Worm (Caenorhabditis elegans): ENCODE measurements around the gene R05D3.9.

The R05D3.9 gene

ce11 chrIII:8324412-8324811 is 44.1 kb downstream of the R05D3.9 start, which contains the start of gene F10E9.12:
F10E9.12 (plus strand) TSS chrIII:8324542.
- no peak for TF ChIP-seq ama-1 (optimal IDR thresholded peaks at IDR 0.05)
- no peak for TF ChIP-seq nhr-23 (tag; optimal IDR thresholded peaks at IDR 0.05)
- TF ChIP-seq ZK546.5 (tag; optimal IDR thresholded peaks at IDR 0.05), result no peak
- no peak for TF ChIP-seq ceh-9 (tag; optimal IDR thresholded peaks at IDR 0.05)
- no peak for TF ChIP-seq unc-62 (GFP tag; optimal IDR thresholded peaks at IDR 0.05)
- TF ChIP-seq nfya-1 (tag; optimal IDR thresholded peaks at IDR 0.05; ENCODE audit: insufficient read depth), result no peak
- TF ChIP-seq nhr-11 (tag; optimal IDR thresholded peaks at IDR 0.05), result no peak
- peak; percentile 74 for TF ChIP-seq elt-2 (tag; optimal IDR thresholded peaks at IDR 0.05)
- TF ChIP-seq nhr-77 (tag; optimal IDR thresholded peaks at IDR 0.05), result no peak
- no peak for TF ChIP-seq hmg-11 (tag; optimal IDR thresholded peaks at IDR 0.05)
- no peak for TF ChIP-seq sea-2 (GFP tag; optimal IDR thresholded peaks at IDR 0.05)
- TF ChIP-seq nhr-237 (tag; optimal IDR thresholded peaks at IDR 0.05), result no peak
- TF ChIP-seq unc-39 (tag; optimal IDR thresholded peaks at IDR 0.05), result no peak
- no peak for TF ChIP-seq R02D3.7 (tag; optimal IDR thresholded peaks at IDR 0.05)
- TF ChIP-seq ceh-16 (tag; optimal IDR thresholded peaks at IDR 0.05), result no peak
- peak; percentile 5 for TF ChIP-seq pha-4 (tag; optimal IDR thresholded peaks at IDR 0.05)
- no peak for TF ChIP-seq fos-1 (tag; optimal IDR thresholded peaks at IDR 0.05)
- TF ChIP-seq pqm-1 (tag; optimal IDR thresholded peaks at IDR 0.05), result peak; percentile 43

DNA sequence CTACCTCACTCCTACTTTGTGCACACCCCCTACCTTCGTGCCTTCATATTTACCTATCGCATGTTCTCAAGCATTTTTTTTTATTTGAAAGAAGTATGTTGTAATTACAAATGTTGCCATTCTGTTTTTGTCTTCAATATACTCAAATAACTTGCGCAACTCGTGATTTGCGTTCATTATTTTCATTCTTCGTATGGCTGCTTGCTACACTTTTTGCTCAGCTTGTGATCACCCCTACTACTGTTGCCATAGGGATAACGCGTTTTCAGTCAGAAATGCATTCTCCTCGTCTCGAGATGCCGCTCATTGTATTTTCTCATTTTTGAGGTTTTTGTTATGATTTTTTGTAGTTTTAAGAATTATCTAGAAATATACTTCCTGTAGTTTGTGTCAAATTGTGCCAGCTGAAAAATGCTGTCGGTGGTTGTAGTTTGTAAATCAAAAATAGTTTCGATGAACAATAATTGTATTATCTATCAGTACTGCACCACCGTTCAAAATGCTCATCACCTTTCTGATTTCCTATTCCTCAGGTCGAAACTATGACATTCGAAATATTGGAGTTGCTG is 45.8 kb downstream of the R05D3.9 start, which contains the start of gene F10E9.1:
Gene F10E9.1 (plus strand): TSS at position 519 of the 569 bp plus-strand sequence.
- TF ChIP-seq snpc-4 (tag; optimal IDR thresholded peaks at IDR 0.05), result no peak
- no peak for TF ChIP-seq fos-1 (tag; optimal IDR thresholded peaks at IDR 0.05)
- no peak for TF ChIP-seq ceh-28 (tag; optimal IDR thresholded peaks at IDR 0.05)
- TF ChIP-seq nhr-237 (tag; optimal IDR thresholded peaks at IDR 0.05), result no peak
- no peak for TF ChIP-seq mdl-1 (tag; optimal IDR thresholded peaks at IDR 0.05)
- no peak for TF ChIP-seq tbx-2 (tag; optimal IDR thresholded peaks at IDR 0.05)
- TF ChIP-seq nhr-67 (tag; optimal IDR thresholded peaks at IDR 0.05), result no peak
- TF ChIP-seq ztf-11 (tag; optimal IDR thresholded peaks at IDR 0.05), result no peak
- TF ChIP-seq nhr-11 (tag; optimal IDR thresholded peaks at IDR 0.05), result peak; percentile 62

DNA sequence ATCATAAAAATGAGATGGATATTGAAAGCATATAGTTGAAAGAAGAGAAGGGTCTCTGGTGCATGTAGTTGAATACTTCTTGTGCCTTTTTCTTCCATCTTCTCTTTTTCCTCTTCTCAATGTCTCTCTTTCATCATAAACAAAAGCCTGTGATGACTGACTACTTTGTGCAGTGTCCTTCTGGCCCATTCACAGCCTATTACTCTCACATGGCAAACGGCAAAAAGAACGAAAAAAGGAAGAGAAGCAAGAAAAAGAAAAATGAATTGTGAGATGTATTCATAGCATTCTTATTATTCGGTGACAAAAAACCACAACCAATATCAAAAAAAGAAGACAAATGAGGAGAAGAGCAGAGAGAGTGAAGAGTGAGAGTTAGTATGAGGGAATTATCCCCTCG is 47.3 kb downstream of the R05D3.9 start:
- TF ChIP-seq nfya-1 (tag; optimal IDR thresholded peaks at IDR 0.05; ENCODE audit: insufficient read depth) (peak; percentile 3), fkh-2 (tag; optimal IDR thresholded peaks at IDR 0.05) (no peak)

DNA sequence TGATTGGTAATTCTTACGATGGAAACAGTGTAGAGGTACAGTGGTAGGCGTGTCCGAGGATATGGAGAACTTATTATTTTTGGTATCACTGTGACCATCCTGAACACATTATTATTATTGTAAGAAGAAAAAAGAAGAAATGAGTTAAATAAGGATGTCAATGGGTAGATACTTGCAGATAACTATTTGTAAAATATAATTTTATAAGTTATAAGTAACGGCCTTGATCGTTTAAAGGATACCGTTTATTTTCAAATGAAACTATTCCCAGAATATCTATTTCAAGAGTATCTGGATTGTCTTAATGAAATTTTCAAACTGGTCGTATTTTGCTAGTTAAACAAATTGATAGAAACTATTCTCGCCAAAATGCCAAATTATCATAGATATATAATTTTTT is 48.3 kb downstream of the R05D3.9 start, which contains the start of gene F10E9.10:
Gene F10E9.10 (minus strand): TSS at position 101 of the 400 bp plus-strand sequence.
- TF ChIP-seq mdl-1 (tag; optimal IDR thresholded peaks at IDR 0.05), result no peak
- no peak for TF ChIP-seq zag-1 (tag; optimal IDR thresholded peaks at IDR 0.05)

DNA sequence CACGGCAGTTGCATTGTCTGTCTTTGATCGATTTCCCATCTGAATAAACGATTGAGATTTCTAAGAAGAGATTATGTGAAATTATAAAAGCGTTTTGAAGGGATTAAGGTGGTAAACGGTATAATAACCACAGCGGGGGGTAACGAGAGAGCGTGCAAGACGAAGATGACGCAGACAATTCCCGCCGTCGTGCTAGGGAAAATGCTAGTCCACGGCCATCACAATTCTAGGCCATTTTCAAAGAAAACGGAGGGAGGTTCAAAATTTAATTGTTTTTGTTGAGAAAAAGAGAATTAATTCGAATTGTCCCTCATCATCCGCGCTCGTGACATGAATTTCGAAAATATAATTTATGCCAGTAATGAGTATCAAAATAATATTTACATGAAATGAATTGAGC is 49.4 kb downstream of the R05D3.9 start, which contains the start of gene F10E9.11:
Gene F10E9.11 (minus strand): TSS at position 161 of the 400 bp plus-strand sequence.
- TF ChIP-seq nhr-43 (tag; optimal IDR thresholded peaks at IDR 0.05; ENCODE audit: poor library complexity, severe bottlenecking), result peak; percentile 83
- peak; percentile 40 for TF ChIP-seq lin-39 (tag; optimal IDR thresholded peaks at IDR 0.05)
- no peak for TF ChIP-seq skn-1 (tag; optimal IDR thresholded peaks at IDR 0.05)
- peak; percentile 2 for TF ChIP-seq pqm-1 (tag; optimal IDR thresholded peaks at IDR 0.05)
- no peak for TF ChIP-seq eor-1 (tag; optimal IDR thresholded peaks at IDR 0.05)
- TF ChIP-seq zag-1 (tag; optimal IDR thresholded peaks at IDR 0.05), result no peak
- peak; percentile 84 for TF ChIP-seq lin-15B (tag; optimal IDR thresholded peaks at IDR 0.05)
- peak; percentile 86 for TF ChIP-seq nfya-1 (tag; optimal IDR thresholded peaks at IDR 0.05; ENCODE audit: insufficient read depth)
- TF ChIP-seq ceh-9 (tag; optimal IDR thresholded peaks at IDR 0.05), result no peak
- TF ChIP-seq lsy-12 (tag; optimal IDR thresholded peaks at IDR 0.05), result peak; percentile 50
- peak; percentile 26 for TF ChIP-seq ceh-28 (tag; optimal IDR thresholded peaks at IDR 0.05)
- no peak for TF ChIP-seq nhr-77 (tag; optimal IDR thresholded peaks at IDR 0.05)
- peak; percentile 20 for TF ChIP-seq ama-1 (optimal IDR thresholded peaks at IDR 0.05)
- peak; percentile 64 for TF ChIP-seq egl-5 (tag; optimal IDR thresholded peaks at IDR 0.05)
- peak; percentile 76 for TF ChIP-seq nhr-25 (tag; optimal IDR thresholded peaks at IDR 0.05)
- peak; percentile 61 for TF ChIP-seq hmg-11 (tag; optimal IDR thresholded peaks at IDR 0.05)
- TF ChIP-seq pha-4 (tag; optimal IDR thresholded peaks at IDR 0.05), result peak; percentile 84
- TF ChIP-seq daf-12 (tag; optimal IDR thresholded peaks at IDR 0.05), result no peak
- TF ChIP-seq nhr-23 (tag; optimal IDR thresholded peaks at IDR 0.05), result peak; percentile 84
- peak; percentile 55 for TF ChIP-seq R02D3.7 (tag; optimal IDR thresholded peaks at IDR 0.05)
- peak; percentile 2 for TF ChIP-seq elt-2 (tag; optimal IDR thresholded peaks at IDR 0.05)
- TF ChIP-seq snpc-4 (tag; optimal IDR thresholded peaks at IDR 0.05), result peak; percentile 76
